Worm (Caenorhabditis elegans) whole organism, L4 larva: ENCODE data around the gene F34D10.4.

Experiments used
- F26F4.8 ChIP-seq: fragments of 200-800 bp; sonication (Bioruptor generic); conservative IDR thresholded peaks from 2 replicates; pipeline ENCODE4 v1.3.6; 2022; ENCODE audit warnings: missing genetic modification characterization, missing compliant biosample characterization
- R02D3.7 ChIP-seq: fragments of 150-350 bp; sonication (generic microtip); optimal IDR thresholded peaks from 3 replicates; lab custom pipeline; 2014; ENCODE audit warnings: missing biosample characterization, missing genetic modification characterization
- T20F7.1 ChIP-seq: fragments of 200-800 bp; sonication (Bioruptor generic); optimal IDR thresholded peaks from 2 replicates; lab custom pipeline; 2018; ENCODE audit warnings: mild to moderate bottlenecking, missing genetic modification characterization, missing compliant biosample characterization
- T26A8.4 ChIP-seq: fragments of 200-800 bp; sonication (Bioruptor generic); IDR thresholded peaks from 2 replicates; pipeline ENCODE4 v1.3.6; 2022; ENCODE audit warnings: missing genetic modification characterization, missing compliant biosample characterization
- Y48G9A.11 ChIP-seq: fragments of 200-800 bp; sonication (Bioruptor generic); IDR thresholded peaks from 2 replicates; pipeline ENCODE4 v1.3.6; 2022; ENCODE audit warnings: missing genetic modification reagents, missing genetic modification characterization, missing compliant biosample characterization
- ceh-20 ChIP-seq: fragments of 200-800 bp; sonication (Bioruptor generic); IDR thresholded peaks from 2 replicates; pipeline ENCODE4 v1.3.6; 2022; ENCODE audit warnings: missing genetic modification reagents, missing genetic modification characterization, missing compliant biosample characterization
- ces-1 ChIP-seq: fragments of 150-350 bp; sonication (generic microtip); optimal IDR thresholded peaks from 4 replicates; lab custom pipeline; 2014; ENCODE audit warnings: missing biosample characterization, missing genetic modification reagents, missing genetic modification characterization
- daf-16 ChIP-seq, 3 experiments: sonication (generic microtip); optimal IDR thresholded peaks; 2 replicates each; lab custom pipeline; 2016 to 2017; ENCODE audit warnings: missing genetic modification characterization in 3 of 3, missing genetic modification reagents in 3 of 3, mild to moderate bottlenecking in 2 of 3, missing compliant biosample characterization in 2 of 3, missing biosample characterization in 1 of 3, moderate library complexity in 1 of 3
- dmd-6 ChIP-seq: fragments of 200-800 bp; sonication (Bioruptor generic); IDR thresholded peaks from 2 replicates; pipeline ENCODE4 v1.3.6; 2022; ENCODE audit warnings: missing genetic modification reagents, missing genetic modification characterization, missing compliant biosample characterization
- dmd-8 ChIP-seq: fragments of 200-800 bp; sonication (Bioruptor generic); IDR thresholded peaks from 2 replicates; pipeline ENCODE4 v1.3.6; 2022; ENCODE audit warnings: missing genetic modification characterization, missing compliant biosample characterization
- dpl-1 ChIP-seq: fragments of 150-350 bp; optimal IDR thresholded peaks from 2 replicates; lab custom pipeline; 2014; ENCODE audit warnings: missing biosample characterization, missing genetic modification reagents, missing genetic modification characterization
- duxl-1 ChIP-seq: sonication (generic microtip); optimal IDR thresholded peaks from 2 replicates; lab custom pipeline; 2016; ENCODE audit warnings: mild to moderate bottlenecking, missing genetic modification characterization, moderate library complexity, missing compliant biosample characterization; ENCODE audit not compliant: poor library complexity
- dve-1 ChIP-seq: sonication (generic microtip); optimal IDR thresholded peaks from 2 replicates; lab custom pipeline; 2017; ENCODE audit warnings: antibody characterized with exemption, mild to moderate bottlenecking, missing genetic modification characterization, missing compliant biosample characterization; ENCODE audit not compliant: insufficient read depth
- egl-43 ChIP-seq: fragments of 200-800 bp; sonication (Bioruptor generic); IDR thresholded peaks from 2 replicates; pipeline ENCODE4 v1.3.6; 2022; ENCODE audit warnings: missing genetic modification reagents, missing genetic modification characterization, missing compliant biosample characterization
- hlh-11 ChIP-seq: fragments of 200-800 bp; sonication (Bioruptor generic); optimal IDR thresholded peaks from 2 replicates; lab custom pipeline; 2018; ENCODE audit warnings: mild to moderate bottlenecking, missing genetic modification characterization, missing compliant biosample characterization
- hlh-30 ChIP-seq: sonication (generic microtip); optimal IDR thresholded peaks from 2 replicates; lab custom pipeline; 2017; ENCODE audit warnings: antibody characterized with exemption, mild to moderate bottlenecking, missing genetic modification characterization, missing compliant biosample characterization; ENCODE audit not compliant: insufficient read depth
- hmg-1.1 ChIP-seq: fragments of 200-800 bp; sonication (Bioruptor generic); IDR thresholded peaks from 2 replicates; pipeline ENCODE4 v1.3.6; 2022; ENCODE audit warnings: missing genetic modification reagents, missing genetic modification characterization, missing compliant biosample characterization
- jun-1 ChIP-seq: fragments of 150-350 bp; optimal IDR thresholded peaks from 2 replicates; lab custom pipeline; 2014; ENCODE audit warnings: missing biosample characterization, missing genetic modification reagents, missing genetic modification characterization
- lim-7 ChIP-seq: fragments of 200-800 bp; sonication (Bioruptor generic); IDR thresholded peaks from 2 replicates; pipeline ENCODE4 v1.3.6; 2022; ENCODE audit warnings: missing genetic modification characterization, missing compliant biosample characterization
- lin-1 ChIP-seq: fragments of 200-800 bp; sonication (Bioruptor generic); IDR thresholded peaks from 2 replicates; pipeline ENCODE4 v1.3.6; 2022; ENCODE audit warnings: missing genetic modification reagents, missing genetic modification characterization, missing compliant biosample characterization
- lin-15B ChIP-seq: fragments of 150-350 bp; sonication (generic microtip); optimal IDR thresholded peaks from 3 replicates; lab custom pipeline; 2014; ENCODE audit warnings: missing biosample characterization, missing genetic modification characterization
- lin-38 ChIP-seq: fragments of 200-800 bp; sonication (Bioruptor generic); IDR thresholded peaks from 2 replicates; pipeline ENCODE4 v1.3.6; 2022; ENCODE audit warnings: missing genetic modification reagents, missing genetic modification characterization, missing compliant biosample characterization
- lsy-2 ChIP-seq, 2 experiments: fragments of 150-350 bp in 1 of 2; sonication (generic microtip) in 1 of 2; optimal IDR thresholded peaks; 2 replicates each; lab custom pipeline; 2014 to 2017; ENCODE audit warnings: missing biosample characterization in 2 of 2, missing genetic modification characterization in 2 of 2
- madf-9 ChIP-seq: fragments of 200-800 bp; sonication (Bioruptor generic); conservative IDR thresholded peaks from 2 replicates; pipeline ENCODE4 v1.3.6; 2022; ENCODE audit warnings: missing genetic modification reagents, missing genetic modification characterization, missing compliant biosample characterization
- mdl-1 ChIP-seq, 2 experiments: fragments of 150-350 bp in 1 of 2; sonication (generic microtip) in 1 of 2; optimal IDR thresholded peaks; 2 replicates each; lab custom pipeline; 2014 to 2017; ENCODE audit warnings: missing biosample characterization in 2 of 2, missing genetic modification characterization in 2 of 2
- mdt-29 ChIP-seq: fragments of 200-800 bp; sonication (Bioruptor generic); IDR thresholded peaks from 2 replicates; pipeline ENCODE4 v1.3.6; 2022; ENCODE audit warnings: missing genetic modification reagents, missing genetic modification characterization, missing compliant biosample characterization
- mep-1 ChIP-seq: fragments of 150-350 bp; sonication (generic microtip); optimal IDR thresholded peaks from 3 replicates; lab custom pipeline; 2014; ENCODE audit warnings: missing biosample characterization, missing genetic modification characterization
- mes-2 ChIP-seq: sonication (generic microtip); optimal IDR thresholded peaks from 2 replicates; lab custom pipeline; 2016; ENCODE audit warnings: missing genotype, mild to moderate bottlenecking, missing genetic modification characterization, missing compliant biosample characterization; ENCODE audit not compliant: poor library complexity, severe bottlenecking
- mxl-2 ChIP-seq: fragments of 200-800 bp; sonication (Bioruptor generic); conservative IDR thresholded peaks from 2 replicates; pipeline ENCODE4 v1.3.6; 2022; ENCODE audit warnings: missing genetic modification reagents, missing genetic modification characterization, missing compliant biosample characterization
- mxl-3 ChIP-seq: fragments of 200-800 bp; sonication (Bioruptor generic); optimal IDR thresholded peaks from 2 replicates; lab custom pipeline; 2018; ENCODE audit warnings: mild to moderate bottlenecking, missing genetic modification characterization, missing compliant biosample characterization
- nhr-237 ChIP-seq: sonication (generic microtip); optimal IDR thresholded peaks from 2 replicates; lab custom pipeline; 2017; ENCODE audit warnings: missing biosample characterization, missing genetic modification characterization
- nhr-41 ChIP-seq: fragments of 200-800 bp; sonication (Bioruptor generic); IDR thresholded peaks from 2 replicates; pipeline ENCODE4 v1.3.6; 2022; ENCODE audit warnings: missing genetic modification reagents, missing genetic modification characterization, missing compliant biosample characterization
- nhr-6 ChIP-seq: fragments of 150-350 bp; optimal IDR thresholded peaks from 2 replicates; lab custom pipeline; 2014; ENCODE audit warnings: missing biosample characterization, missing genetic modification characterization
- nhr-76 ChIP-seq: fragments of 150-350 bp; optimal IDR thresholded peaks from 2 replicates; lab custom pipeline; 2014; ENCODE audit warnings: missing biosample characterization, missing genetic modification characterization
- nhr-77 ChIP-seq: fragments of 150-350 bp; optimal IDR thresholded peaks from 2 replicates; lab custom pipeline; 2014; ENCODE audit warnings: missing biosample characterization, missing genetic modification characterization
- pha-4 ChIP-seq, 2 experiments: fragments of 150-350 bp in 1 of 2; fragments of 200-800 bp in 1 of 2; sonication (Bioruptor generic) in 1 of 2; IDR thresholded peaks in 1 of 2; optimal IDR thresholded peaks in 1 of 2; 2 replicates each; pipeline versions ENCODE4 v1.3.6 to Lab custom; 2014 to 2022; ENCODE audit warnings: missing genetic modification characterization in 2 of 2, missing genetic modification reagents in 2 of 2, missing biosample characterization in 1 of 2, missing compliant biosample characterization in 1 of 2
- php-3 ChIP-seq: fragments of 200-800 bp; sonication (Bioruptor generic); IDR thresholded peaks from 2 replicates; pipeline ENCODE4 v1.3.6; 2022; ENCODE audit warnings: missing genetic modification reagents, missing genetic modification characterization, missing compliant biosample characterization
- saeg-2 ChIP-seq: fragments of 200-800 bp; sonication (Bioruptor generic); IDR thresholded peaks from 2 replicates; pipeline ENCODE4 v1.3.6; 2022; ENCODE audit warnings: missing genetic modification reagents, missing genetic modification characterization, missing compliant biosample characterization
- sdz-12 ChIP-seq: fragments of 200-800 bp; sonication (Bioruptor generic); optimal IDR thresholded peaks from 2 replicates; lab custom pipeline; 2018; ENCODE audit warnings: mild to moderate bottlenecking, missing genetic modification characterization, missing compliant biosample characterization
- spr-3 ChIP-seq: fragments of 200-800 bp; sonication (Bioruptor generic); optimal IDR thresholded peaks from 2 replicates; lab custom pipeline; 2018; ENCODE audit warnings: mild to moderate bottlenecking, missing genetic modification characterization, missing compliant biosample characterization
- tag-97 ChIP-seq: fragments of 200-800 bp; sonication (Bioruptor generic); IDR thresholded peaks from 2 replicates; pipeline ENCODE4 v1.3.6; 2022; ENCODE audit warnings: missing genetic modification characterization, missing compliant biosample characterization
- tra-1 ChIP-seq: fragments of 200-800 bp; sonication (Bioruptor generic); IDR thresholded peaks from 2 replicates; pipeline ENCODE4 v1.3.6; 2022; ENCODE audit warnings: missing genetic modification reagents, missing genetic modification characterization, missing compliant biosample characterization
- unc-130 ChIP-seq: sonication (generic microtip); optimal IDR thresholded peaks from 2 replicates; lab custom pipeline; 2016; ENCODE audit warnings: missing genetic modification reagents, missing genetic modification characterization, missing compliant biosample characterization
- unc-39 ChIP-seq: sonication (generic microtip); optimal IDR thresholded peaks from 2 replicates; lab custom pipeline; 2017; ENCODE audit warnings: missing biosample characterization, missing genetic modification characterization
- unc-62 ChIP-seq, 3 experiments: fragments of 150-350 bp in 1 of 3; sonication (generic microtip); optimal IDR thresholded peaks in 2 of 3; peaks in 1 of 3; 1 replicate in 1 of 3; 2 replicates in 2 of 3; lab custom pipeline; 2014 to 2017; ENCODE audit warnings: missing biosample characterization in 3 of 3, missing genetic modification characterization in 3 of 3, missing genetic modification reagents in 3 of 3, missing genotype in 1 of 3
- zfp-2 ChIP-seq: sonication (generic microtip); optimal IDR thresholded peaks from 2 replicates; lab custom pipeline; 2016; ENCODE audit warnings: mild to moderate bottlenecking, missing genetic modification characterization, missing compliant biosample characterization
- zip-11 ChIP-seq: fragments of 200-800 bp; sonication (Bioruptor generic); IDR thresholded peaks from 2 replicates; pipeline ENCODE4 v1.3.6; 2022; ENCODE audit warnings: missing genetic modification characterization, missing compliant biosample characterization
- zip-2 ChIP-seq: fragments of 150-350 bp; optimal IDR thresholded peaks from 2 replicates; lab custom pipeline; 2014; ENCODE audit warnings: missing biosample characterization, missing genetic modification characterization

F34D10.4 gene

DNA sequence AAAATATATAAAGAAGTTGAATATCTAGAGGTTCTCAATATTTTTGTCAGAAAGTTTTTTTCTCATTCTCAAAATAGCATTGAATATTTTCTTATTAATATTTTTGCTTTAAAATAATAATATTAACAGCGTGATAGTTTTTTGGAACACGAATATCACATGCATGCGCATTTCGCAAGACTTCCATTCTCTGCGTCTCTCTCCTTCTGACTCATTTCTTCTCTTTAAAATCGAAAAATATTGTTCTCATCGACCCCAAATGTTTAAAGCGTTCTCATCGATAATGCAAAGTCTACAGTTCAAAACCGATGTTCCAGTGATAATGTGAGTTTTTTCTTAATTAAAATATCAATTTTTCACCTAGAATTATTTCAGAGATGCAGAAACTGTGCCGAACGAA lies 33.0 kb upstream of the F34D10.4 start, which contains the start of gene C14B1.3 (continued):
- TF ChIP-seq saeg-2 (GFP tag; lab: Robert Waterston, UW) (no peak), nhr-6 (tag; lab: Kevin White, UChicago) (no peak), spr-3 (GFP tag; lab: Kevin White, UChicago) (no peak), T26A8.4 (GFP tag; lab: Robert Waterston, UW) (no peak), F26F4.8 (GFP tag; lab: Robert Waterston, UW) (no peak), lin-38 (GFP tag; lab: Robert Waterston, UW) (peak; percentile 59), jun-1 (tag; lab: Kevin White, UChicago) (peak; percentile 46), lim-7 (no peak), php-3 (no peak), ces-1 (GFP tag; lab: Kevin White, UChicago) (no peak), Y48G9A.11 (GFP tag; lab: Robert Waterston, UW) (no peak), R02D3.7 (tag; lab: Kevin White, UChicago) (no peak), hlh-11 (tag; lab: Kevin White, UChicago) (peak; percentile 35), mxl-3 (GFP tag; lab: Kevin White, UChicago) (no peak), lin-1 (GFP tag; lab: Robert Waterston, UW) (no peak), dmd-6 (peak; percentile 47), madf-9 (GFP tag; lab: Robert Waterston, UW) (no peak), zfp-2 (tag; lab: Kevin White, UChicago) (no peak), hmg-1.1 (no peak), dpl-1 (GFP tag; lab: Kevin White, UChicago) (peak; percentile 43), daf-16 (GFP tag; optimal IDR thresholded peaks at IDR 0.05; lab: Kevin White, UChicago) (no peak), daf-16 (tag; optimal IDR thresholded peaks at IDR 0.05; lab: Kevin White, UChicago) (peak; percentile 11), unc-62 (GFP tag; optimal IDR thresholded peaks at IDR 0.05 in 1 of 2; lab: Kevin White, UChicago) (no peak), unc-62 (tag; optimal IDR thresholded peaks at IDR 0.05; lab: Kevin White, UChicago) (no peak), nhr-237 (tag; lab: Kevin White, UChicago) (no peak), dmd-8 (GFP tag; lab: Robert Waterston, UW) (no peak), egl-43 (no peak), T20F7.1 (GFP tag; lab: Kevin White, UChicago) (peak; percentile 47), tag-97 (no peak), mdt-29 (no peak), nhr-76 (tag; lab: Kevin White, UChicago) (no peak), lin-15B (tag; lab: Kevin White, UChicago) (no peak), mxl-2 (GFP tag; lab: Robert Waterston, UW) (no peak)

DNA sequence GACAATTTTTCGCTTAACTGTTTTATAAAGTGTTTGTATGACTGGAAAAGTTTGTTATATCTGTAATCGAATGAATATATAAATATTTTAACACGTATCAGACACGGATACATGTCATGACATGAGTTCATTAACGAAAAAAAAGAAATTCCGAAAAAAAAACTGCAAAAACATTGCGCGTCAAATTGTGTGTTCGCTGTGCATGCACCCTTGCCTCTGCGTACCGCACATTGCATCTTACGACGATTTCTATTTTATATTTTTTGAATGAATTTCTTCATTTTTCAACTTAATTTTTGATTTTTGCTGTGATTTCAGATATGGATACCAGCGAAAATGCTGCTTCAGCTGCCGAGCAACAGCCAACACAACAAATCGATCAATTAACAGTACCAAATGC lies 31.4 kb upstream of the F34D10.4 start, which contains the start of gene wdr-5.1:
Gene wdr-5.1 (plus strand): TSS at position 319 of the 400 bp plus-strand sequence.
- no peak for TF ChIP-seq daf-16 (GFP tag; optimal IDR thresholded peaks at IDR 0.05; lab: Kevin White, UChicago)
- TF ChIP-seq daf-16 (tag; optimal IDR thresholded peaks at IDR 0.05; lab: Kevin White, UChicago) = peak; percentile 13
- TF ChIP-seq nhr-41 (GFP tag; lab: Robert Waterston, UW) = no peak
- TF ChIP-seq hlh-30 (tag; lab: Kevin White, UChicago) = peak; percentile 16
- peak; percentile 47 for TF ChIP-seq lin-38 (GFP tag; lab: Robert Waterston, UW)
- TF ChIP-seq dpl-1 (GFP tag; lab: Kevin White, UChicago) = peak; percentile 25
- no peak for TF ChIP-seq nhr-6 (tag; lab: Kevin White, UChicago)
- TF ChIP-seq mes-2 (tag; lab: Kevin White, UChicago) = peak; percentile 57
- TF ChIP-seq zip-2 = no peak
- TF ChIP-seq nhr-77 = no peak
- no peak for TF ChIP-seq unc-130 (GFP tag; lab: Kevin White, UChicago)
- no peak for TF ChIP-seq R02D3.7 (tag; lab: Kevin White, UChicago)
- TF ChIP-seq dve-1 (tag; lab: Kevin White, UChicago) = peak; percentile 23
- peak in 1 of 2 experiments; percentile 80 for TF ChIP-seq lsy-2 (tag; optimal IDR thresholded peaks at IDR 0.05; lab: Kevin White, UChicago)
- TF ChIP-seq jun-1 (tag; lab: Kevin White, UChicago) = no peak
- no peak for TF ChIP-seq mdl-1 (tag; optimal IDR thresholded peaks at IDR 0.05; lab: Kevin White, UChicago)
- no peak for TF ChIP-seq zip-11 (GFP tag; lab: Robert Waterston, UW)
- no peak for TF ChIP-seq sdz-12 (GFP tag; lab: Kevin White, UChicago)
- TF ChIP-seq ceh-20 (GFP tag; lab: Robert Waterston, UW) = no peak
- no peak for TF ChIP-seq tra-1 (GFP tag; lab: Robert Waterston, UW)
- TF ChIP-seq unc-39 (tag; lab: Kevin White, UChicago) = no peak
- peak; percentile 46 for TF ChIP-seq mep-1 (tag; lab: Kevin White, UChicago)
- TF ChIP-seq duxl-1 (tag; lab: Kevin White, UChicago) = peak; percentile 38
- no peak for TF ChIP-seq pha-4 (GFP tag; IDR thresholded peaks at IDR 0.05; lab: Robert Waterston, UW)
- no peak for TF ChIP-seq pha-4 (tag; optimal IDR thresholded peaks at IDR 0.05; lab: Kevin White, UChicago)
